Fruit fly (Drosophila melanogaster): ENCODE measurements around the gene CG11162.

DNA sequence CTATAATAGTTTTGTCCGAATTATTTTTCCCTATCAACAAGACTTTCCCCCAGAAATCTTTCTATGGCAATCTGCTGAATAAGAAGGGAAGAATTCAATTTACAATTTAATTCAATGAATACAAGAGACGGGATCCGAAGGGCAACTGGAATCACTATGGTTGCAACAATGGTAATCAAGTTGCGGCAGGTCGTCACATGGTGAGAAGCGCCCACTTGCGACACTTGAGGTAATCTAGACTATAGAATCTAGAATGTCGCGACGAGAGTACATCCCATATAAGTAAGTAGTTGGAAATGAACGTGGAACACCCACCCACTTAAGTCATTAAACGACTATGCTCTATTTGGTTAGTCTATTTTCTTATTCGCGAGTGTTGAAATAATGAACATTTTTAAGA, 5.2 kb downstream of the CG11162 start:
- TF ChIP-seq CG7101 (tag; optimal IDR thresholded peaks at IDR 0.05) (no peak), CG33017 (tag; optimal IDR thresholded peaks at IDR 0.05) (no peak), CG1620 (GFP tag; optimal IDR thresholded peaks at IDR 0.05) (no peak), CG7045 (GFP tag; optimal IDR thresholded peaks at IDR 0.05) (no peak), bab1 (GFP tag; optimal IDR thresholded peaks at IDR 0.05) (no peak), tj (GFP tag; optimal IDR thresholded peaks at IDR 0.05) (no peak), kay (GFP tag; ENCODE audit: borderline replicate concordance) (no peak), cnc (optimal IDR thresholded peaks at IDR 0.05) (no peak), Crg-1 (GFP tag; optimal IDR thresholded peaks at IDR 0.05) (no peak), CG11617 (GFP tag; optimal IDR thresholded peaks at IDR 0.05) (no peak), ovo (GFP tag; optimal IDR thresholded peaks at IDR 0.05) (no peak), CG12768 (GFP tag; optimal IDR thresholded peaks at IDR 0.05) (no peak)

Data from whole organism, adult.